Worm (Caenorhabditis elegans) whole organism, L4 larva: Measurements from ENCODE around the gene C03B1.9.

Source experiments
- F49E8.2 ChIP-seq: sonication (generic microtip); optimal IDR thresholded peaks from 2 replicates; lab custom pipeline; 2016; ENCODE audit warnings: missing compliant biosample characterization, mild to moderate bottlenecking, missing genetic modification characterization, borderline replicate concordance
- Y48G9A.11 ChIP-seq: fragments of 200-800 bp; sonication (Bioruptor generic); IDR thresholded peaks from 2 replicates; pipeline ENCODE4 v1.3.6; 2022; ENCODE audit warnings: missing genetic modification reagents, missing genetic modification characterization, missing compliant biosample characterization
- aha-1 ChIP-seq: fragments of 150-350 bp; peaks from one replicate; lab custom pipeline; 2014; ENCODE audit warnings: missing biosample characterization, missing genetic modification characterization
- ceh-20 ChIP-seq: fragments of 200-800 bp; sonication (Bioruptor generic); IDR thresholded peaks from 2 replicates; pipeline ENCODE4 v1.3.6; 2022; ENCODE audit warnings: missing genetic modification reagents, missing genetic modification characterization, missing compliant biosample characterization
- dpl-1 ChIP-seq: fragments of 150-350 bp; optimal IDR thresholded peaks from 2 replicates; lab custom pipeline; 2014; ENCODE audit warnings: missing biosample characterization, missing genetic modification reagents, missing genetic modification characterization
- nhr-237 ChIP-seq: sonication (generic microtip); optimal IDR thresholded peaks from 2 replicates; lab custom pipeline; 2017; ENCODE audit warnings: missing biosample characterization, missing genetic modification characterization
- nhr-76 ChIP-seq: fragments of 150-350 bp; optimal IDR thresholded peaks from 2 replicates; lab custom pipeline; 2014; ENCODE audit warnings: missing biosample characterization, missing genetic modification characterization
- zag-1 ChIP-seq: fragments of 150-350 bp; optimal IDR thresholded peaks from 2 replicates; lab custom pipeline; 2014; ENCODE audit warnings: missing biosample characterization, missing genetic modification characterization

DNA sequence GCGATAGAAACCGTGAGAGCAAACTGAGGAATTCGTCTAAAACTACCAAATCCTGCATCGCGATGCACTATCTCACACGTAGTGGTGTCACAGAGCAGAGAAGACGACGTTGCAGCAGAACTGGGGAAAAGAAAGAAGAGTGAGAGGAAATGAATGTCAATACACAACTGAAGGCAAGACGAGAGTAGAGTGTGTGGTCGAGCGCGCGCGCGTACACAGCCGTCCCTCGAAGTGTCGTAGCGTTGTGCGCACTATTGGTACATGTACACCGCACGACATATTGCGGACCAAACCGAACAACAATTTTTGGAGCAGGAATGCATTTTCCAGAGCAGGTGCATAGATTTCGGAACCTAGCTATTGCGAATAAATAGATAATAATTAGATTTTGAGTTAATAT is 31.4 kb upstream of the C03B1.9 start:
- TF ChIP-seq ceh-20 (peak; percentile 73), Y48G9A.11 (GFP tag; lab: Robert Waterston, UW) (no peak), dpl-1 (GFP tag; lab: Kevin White, UChicago) (no peak), aha-1 (tag; lab: Kevin White, UChicago) (peak; percentile 95), zag-1 (tag; lab: Kevin White, UChicago) (no peak), F49E8.2 (tag; lab: Kevin White, UChicago) (no peak), nhr-237 (no peak), nhr-76 (tag; lab: Kevin White, UChicago) (no peak)
